Worm (Caenorhabditis elegans) whole organism, late embryonic: Measurements from ENCODE around the gene T05E12.6.

Experiments used
- C38D4.7 ChIP-seq: fragments of 200-800 bp; sonication (Bioruptor generic); optimal IDR thresholded peaks from 2 replicates; lab custom pipeline; 2018; ENCODE audit warnings: mild to moderate bottlenecking, missing genetic modification characterization, moderate library complexity, missing compliant biosample characterization
- fkh-10 ChIP-seq: fragments of 150-350 bp; optimal IDR thresholded peaks from 2 replicates; lab custom pipeline; 2014; ENCODE audit warnings: missing biosample characterization, missing genetic modification reagents, missing genetic modification characterization
- hlh-15 ChIP-seq: sonication (generic microtip); optimal IDR thresholded peaks from 2 replicates; lab custom pipeline; 2016; ENCODE audit warnings: missing genetic modification characterization, missing compliant biosample characterization
- hlh-30 ChIP-seq: sonication (generic microtip); optimal IDR thresholded peaks from 2 replicates; lab custom pipeline; 2017; ENCODE audit warnings: antibody characterized with exemption, missing genetic modification characterization, missing compliant biosample characterization; ENCODE audit not compliant: insufficient read depth
- lin-11 ChIP-seq: fragments of 200-800 bp; sonication (Bioruptor generic); optimal IDR thresholded peaks from 2 replicates; lab custom pipeline; 2018; ENCODE audit warnings: mild to moderate bottlenecking, missing genetic modification characterization, missing compliant biosample characterization
- pat-9 ChIP-seq: fragments of 200-800 bp; sonication (Bioruptor generic); optimal IDR thresholded peaks from 2 replicates; lab custom pipeline; 2018; ENCODE audit warnings: mild to moderate bottlenecking, missing genetic modification characterization, moderate library complexity, missing compliant biosample characterization
- pha-4 ChIP-seq: fragments of 150-350 bp; optimal IDR thresholded peaks from 2 replicates; lab custom pipeline; 2018; ENCODE audit warnings: missing biosample characterization, missing genetic modification reagents, missing genetic modification characterization
- unc-42 ChIP-seq: sonication (generic microtip); optimal IDR thresholded peaks from 2 replicates; lab custom pipeline; 2016; ENCODE audit warnings: missing genotype, missing genetic modification characterization, missing compliant biosample characterization

- no peak for TF ChIP-seq pat-9 (tag; lab: Kevin White, UChicago)
- TF ChIP-seq hlh-15 (tag; lab: Kevin White, UChicago): no peak
- TF ChIP-seq C38D4.7 (GFP tag; lab: Kevin White, UChicago): no peak
- TF ChIP-seq pha-4 (tag; lab: Kevin White, UChicago): no peak
- no peak for TF ChIP-seq hlh-30 (tag; lab: Kevin White, UChicago)
- no peak for TF ChIP-seq unc-42
- TF ChIP-seq fkh-10 (GFP tag; lab: Kevin White, UChicago): no peak
- TF ChIP-seq lin-11 (tag; lab: Kevin White, UChicago): no peak
Observed at ce11 chrV:17077889-17078288, 11.4 kb downstream of the T05E12.6 start, which contains the start of gene T05E12.3.
